Worm (Caenorhabditis elegans) whole organism, L4/young adult: Measurements from ENCODE around the gene F21C10.1.

Experiments
- W03F9.2 ChIP-seq: fragments of 150-350 bp; optimal IDR thresholded peaks from 2 replicates; lab custom pipeline; 2014; ENCODE audit warnings: missing biosample characterization, missing genetic modification characterization
- dao-5 ChIP-seq: sonication (generic microtip); optimal IDR thresholded peaks from 2 replicates; lab custom pipeline; 2016; ENCODE audit warnings: missing genotype, missing genetic modification characterization, moderate library complexity, missing compliant biosample characterization
- him-1 ChIP-seq: sonication (generic microtip); optimal IDR thresholded peaks from 2 replicates; lab custom pipeline; 2016; ENCODE audit warnings: missing genotype, missing genetic modification reagents, missing genetic modification characterization, missing compliant biosample characterization

ce11 chrV:9128562-9128961 is 3.6 kb upstream of the F21C10.1 start:
- peak; percentile 36 for TF ChIP-seq him-1 (tag; lab: Kevin White, UChicago)
- TF ChIP-seq dao-5 (tag; lab: Kevin White, UChicago): no peak
- no peak for TF ChIP-seq W03F9.2 (tag; lab: Kevin White, UChicago)
